Worm (Caenorhabditis elegans) whole organism, L1 larva: Measurements from ENCODE around the gene rgs-1.
A peak's percentile ranks its signal among the peaks of the same experiment; 100 is the strongest.

Experiments used
- C16A3.4 ChIP-seq: fragments of 150-350 bp; optimal IDR thresholded peaks from 2 replicates; lab custom pipeline; 2014; ENCODE audit warnings: missing biosample characterization, missing genetic modification characterization
- C34B4.2 ChIP-seq: sonication (generic microtip); optimal IDR thresholded peaks from 2 replicates; lab custom pipeline; 2017; ENCODE audit warnings: mild to moderate bottlenecking, missing genetic modification characterization, missing compliant biosample characterization
- alr-1 ChIP-seq: fragments of 200-800 bp; sonication (Bioruptor generic); optimal IDR thresholded peaks from 2 replicates; lab custom pipeline; 2018; ENCODE audit warnings: borderline replicate concordance, mild to moderate bottlenecking, missing genetic modification characterization, missing compliant biosample characterization
- ama-1 ChIP-seq: fragments of 150-350 bp; optimal IDR thresholded peaks from 2 replicates; lab custom pipeline; 2014
- ceh-82 ChIP-seq, 3 experiments: fragments of 150-350 bp in 1 of 3; sonication (generic microtip) in 2 of 3; optimal IDR thresholded peaks; 2 replicates each; lab custom pipeline; 2014 to 2017; ENCODE audit warnings: missing biosample characterization in 3 of 3, missing genetic modification characterization in 3 of 3
- ceh-88 ChIP-seq: fragments of 200-800 bp; sonication (Bioruptor generic); IDR thresholded peaks from 2 replicates; pipeline ENCODE4 v1.3.6; 2022; ENCODE audit warnings: missing genetic modification characterization, missing compliant biosample characterization
- ces-1 ChIP-seq: fragments of 150-350 bp; optimal IDR thresholded peaks from 2 replicates; lab custom pipeline; 2014; ENCODE audit warnings: missing biosample characterization, missing genetic modification reagents, missing genetic modification characterization
- dpl-1 ChIP-seq, 3 experiments: fragments of 150-350 bp in 2 of 3; sonication (generic microtip) in 1 of 3; optimal IDR thresholded peaks; 2 replicates each; lab custom pipeline; 2014 to 2017; ENCODE audit warnings: missing biosample characterization in 3 of 3, missing genetic modification characterization in 3 of 3, missing genetic modification reagents in 3 of 3
- dsc-1 ChIP-seq: sonication (generic microtip); optimal IDR thresholded peaks from 2 replicates; lab custom pipeline; 2016; ENCODE audit warnings: mild to moderate bottlenecking, missing genetic modification characterization, missing compliant biosample characterization
- efl-1 ChIP-seq, 4 experiments: fragments of 150-350 bp; optimal IDR thresholded peaks in 3 of 4; peaks in 1 of 4; 1 replicate in 1 of 4; 2 replicates in 3 of 4; lab custom pipeline; 2014; ENCODE audit warnings: missing biosample characterization in 2 of 4, missing genetic modification characterization in 2 of 4, missing genetic modification reagents in 2 of 4
- elt-3 ChIP-seq, 6 experiments: fragments of 150-350 bp in 1 of 6; sonication (generic microtip); optimal IDR thresholded peaks; 2 replicates each; lab custom pipeline; 2017 to 2018; ENCODE audit warnings: missing biosample characterization in 6 of 6, missing genetic modification characterization in 6 of 6, inconsistent platforms in 1 of 6
- ets-5 ChIP-seq: fragments of 200-800 bp; sonication (Bioruptor generic); IDR thresholded peaks from 2 replicates; pipeline ENCODE4 v1.3.6; 2022; ENCODE audit warnings: missing genetic modification characterization, missing compliant biosample characterization
- grh-1 ChIP-seq: fragments of 200-800 bp; sonication (Bioruptor generic); IDR thresholded peaks from 2 replicates; pipeline ENCODE4 v1.3.6; 2022; ENCODE audit warnings: missing genetic modification reagents, missing genetic modification characterization, missing compliant biosample characterization
- isw-1 ChIP-seq: fragments of 200-800 bp; sonication (Bioruptor generic); IDR thresholded peaks from 2 replicates; pipeline ENCODE4 v1.3.6; 2022; ENCODE audit warnings: missing genetic modification characterization, missing compliant biosample characterization
- lir-3 ChIP-seq: sonication (generic microtip); optimal IDR thresholded peaks from 2 replicates; lab custom pipeline; 2016; ENCODE audit warnings: mild to moderate bottlenecking, missing genetic modification characterization, moderate library complexity, missing compliant biosample characterization; ENCODE audit not compliant: poor library complexity
- mef-2 ChIP-seq: fragments of 150-350 bp; optimal IDR thresholded peaks from 2 replicates; lab custom pipeline; 2014; ENCODE audit warnings: missing biosample characterization, missing genetic modification characterization
- mep-1 ChIP-seq: fragments of 150-350 bp; optimal IDR thresholded peaks from 2 replicates; lab custom pipeline; 2014; ENCODE audit warnings: missing biosample characterization, missing genetic modification characterization
- nhr-11 ChIP-seq: fragments of 150-350 bp; optimal IDR thresholded peaks from 2 replicates; lab custom pipeline; 2014; ENCODE audit warnings: missing biosample characterization, missing genetic modification characterization
- nhr-237 ChIP-seq: fragments of 150-350 bp; optimal IDR thresholded peaks from 2 replicates; lab custom pipeline; 2014; ENCODE audit warnings: missing biosample characterization, missing genetic modification characterization
- nhr-47 ChIP-seq: sonication (generic microtip); optimal IDR thresholded peaks from 2 replicates; lab custom pipeline; 2016; ENCODE audit warnings: mild to moderate bottlenecking, missing genetic modification characterization, moderate library complexity, missing compliant biosample characterization
- nhr-71 ChIP-seq: sonication (generic microtip); optimal IDR thresholded peaks from 2 replicates; lab custom pipeline; 2016; ENCODE audit warnings: mild to moderate bottlenecking, missing genetic modification characterization, moderate library complexity, missing compliant biosample characterization
- nhr-76 ChIP-seq: sonication (generic microtip); optimal IDR thresholded peaks from 2 replicates; lab custom pipeline; 2017; ENCODE audit warnings: missing biosample characterization, missing genetic modification characterization
- nhr-77 ChIP-seq: fragments of 150-350 bp; optimal IDR thresholded peaks from 2 replicates; lab custom pipeline; 2014; ENCODE audit warnings: missing biosample characterization, missing genetic modification characterization
- nhr-85 ChIP-seq: sonication (generic microtip); peaks from one replicate; lab custom pipeline; 2016; ENCODE audit warnings: missing genetic modification characterization, inconsistent platforms, missing compliant biosample characterization
- nhr-90 ChIP-seq: sonication (generic microtip); optimal IDR thresholded peaks from 2 replicates; lab custom pipeline; 2016; ENCODE audit warnings: mild to moderate bottlenecking, missing genetic modification characterization, missing compliant biosample characterization; ENCODE audit not compliant: poor library complexity
- rnt-1 ChIP-seq: sonication (generic microtip); optimal IDR thresholded peaks from 2 replicates; lab custom pipeline; 2016; ENCODE audit warnings: mild to moderate bottlenecking, missing genetic modification characterization, moderate library complexity, missing compliant biosample characterization
- skn-1 ChIP-seq: fragments of 150-350 bp; optimal IDR thresholded peaks from 2 replicates; lab custom pipeline; 2014; ENCODE audit warnings: missing biosample characterization, missing genetic modification characterization
- snpc-4 ChIP-seq: fragments of 150-350 bp; optimal IDR thresholded peaks from 2 replicates; lab custom pipeline; 2014; ENCODE audit warnings: missing biosample characterization, missing genetic modification characterization
- sup-37 ChIP-seq: fragments of 200-800 bp; sonication (Bioruptor generic); optimal IDR thresholded peaks from 2 replicates; lab custom pipeline; 2018; ENCODE audit warnings: mild to moderate bottlenecking, missing genetic modification characterization, missing compliant biosample characterization
- swsn-7 ChIP-seq: sonication (generic microtip); optimal IDR thresholded peaks from 2 replicates; lab custom pipeline; 2016; ENCODE audit warnings: missing genetic modification characterization, missing compliant biosample characterization
- tlp-1 ChIP-seq: fragments of 150-350 bp; optimal IDR thresholded peaks from 2 replicates; lab custom pipeline; 2014; ENCODE audit warnings: missing biosample characterization, missing genetic modification characterization
- unc-130 ChIP-seq: fragments of 150-350 bp; optimal IDR thresholded peaks from 2 replicates; lab custom pipeline; 2017; ENCODE audit warnings: missing biosample characterization, missing genetic modification characterization, inconsistent platforms
- unc-86 ChIP-seq: sonication (generic microtip); optimal IDR thresholded peaks from 2 replicates; lab custom pipeline; 2016; ENCODE audit warnings: missing genetic modification characterization, missing compliant biosample characterization
- unc-98 ChIP-seq: fragments of 200-800 bp; sonication (Bioruptor generic); IDR thresholded peaks from 2 replicates; pipeline ENCODE4 v1.3.6; 2022; ENCODE audit warnings: missing genetic modification characterization, missing compliant biosample characterization
- xbp-1 ChIP-seq: sonication (generic microtip); optimal IDR thresholded peaks from 2 replicates; lab custom pipeline; 2016; ENCODE audit warnings: missing genetic modification characterization, missing compliant biosample characterization
- ztf-11 ChIP-seq, 2 experiments: sonication (generic microtip); optimal IDR thresholded peaks; 2 replicates each; lab custom pipeline; 2016 to 2017; ENCODE audit warnings: missing genetic modification characterization in 2 of 2, missing biosample characterization in 1 of 2, missing compliant biosample characterization in 1 of 2

Gene rgs-1

DNA sequence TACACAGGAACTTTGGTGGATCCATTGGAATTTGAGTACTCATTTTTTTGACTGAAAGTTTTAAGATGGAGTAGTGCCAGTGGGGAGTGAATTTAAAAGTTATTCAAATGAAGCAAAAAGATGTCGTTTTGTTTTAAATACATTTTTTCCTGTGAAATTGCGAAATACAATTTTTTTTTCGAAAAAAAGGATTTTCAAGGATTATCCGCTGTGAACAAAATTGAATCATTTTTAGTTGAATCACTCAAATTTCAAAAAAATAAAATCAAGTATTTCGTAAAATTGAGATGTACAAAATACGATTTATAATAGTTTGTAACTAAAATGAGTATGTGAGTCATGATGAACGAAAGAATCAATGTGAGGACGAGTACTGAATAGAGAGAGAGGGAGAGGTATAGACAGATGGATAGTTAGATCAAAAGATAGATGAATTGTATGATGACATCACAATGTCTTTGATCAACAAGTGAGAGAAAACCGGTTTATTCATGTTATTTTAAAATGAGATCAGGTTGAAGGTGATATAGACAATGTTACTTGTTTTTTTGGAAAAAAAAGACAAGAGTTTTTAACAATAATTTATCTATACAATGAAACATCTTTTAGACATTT is 9.5 kb downstream of the rgs-1 start, which contains the start of gene C05B5.8 (continued):
- TF ChIP-seq lir-3 (tag; lab: Kevin White, UChicago), result peak; percentile 20
- TF ChIP-seq isw-1 (GFP tag; lab: Robert Waterston, UW), result no peak
- TF ChIP-seq dpl-1 (GFP tag; optimal IDR thresholded peaks at IDR 0.05; lab: Kevin White, UChicago), result peak in 2 of 3 experiments; percentile 8 to 10
- TF ChIP-seq efl-1 (optimal IDR thresholded peaks at IDR 0.05; lab: Kevin White, UChicago), result peak in 1 of 2 experiments; percentile 28
- peak in 1 of 2 experiments; percentile 59 for TF ChIP-seq efl-1 (GFP tag; optimal IDR thresholded peaks at IDR 0.05 in 1 of 2; lab: Kevin White, UChicago)
- peak in 3 of 6 experiments; percentile 31 to 58 (median 39) for TF ChIP-seq elt-3 (tag; optimal IDR thresholded peaks at IDR 0.05; lab: Kevin White, UChicago)
- TF ChIP-seq nhr-77 (tag; lab: Kevin White, UChicago), result no peak
- TF ChIP-seq ceh-88 (GFP tag; lab: Robert Waterston, UW), result no peak
- no peak for TF ChIP-seq dsc-1 (tag; lab: Kevin White, UChicago)
- no peak for TF ChIP-seq ceh-82 (tag; optimal IDR thresholded peaks at IDR 0.05; lab: Kevin White, UChicago)
- TF ChIP-seq nhr-11, result no peak
- no peak for TF ChIP-seq rnt-1
- no peak for TF ChIP-seq tlp-1 (tag; lab: Kevin White, UChicago)
- no peak for TF ChIP-seq swsn-7 (tag; lab: Kevin White, UChicago)
- no peak for TF ChIP-seq ces-1
- peak; percentile 57 for TF ChIP-seq nhr-90 (tag; lab: Kevin White, UChicago)

DNA sequence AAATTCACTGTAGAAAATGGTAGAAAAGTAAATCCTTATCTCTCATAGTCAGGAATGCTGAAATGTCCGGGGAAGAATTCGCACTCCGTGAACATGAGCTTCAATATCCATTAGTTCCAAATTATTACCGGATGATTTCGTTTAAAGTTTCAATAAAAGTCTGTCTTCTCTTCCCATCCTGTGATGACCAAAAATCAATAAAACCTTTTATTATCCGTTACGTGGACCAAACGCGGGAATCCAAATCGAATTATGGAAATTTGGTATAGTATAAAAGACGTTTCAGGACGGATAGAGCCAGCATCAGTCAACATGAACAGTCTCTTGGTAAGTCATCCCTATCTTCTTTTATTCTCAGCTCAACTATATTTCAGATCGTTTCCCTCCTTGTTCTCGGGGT is 12.1 kb downstream of the rgs-1 start, which contains the start of gene C05B5.11:
C05B5.11 (plus strand) TSS at position 301 of the 400 bp plus-strand sequence.
- TF ChIP-seq ets-5 (GFP tag; lab: Robert Waterston, UW) (no peak), C34B4.2 (tag; lab: Kevin White, UChicago) (no peak), elt-3 (tag; optimal IDR thresholded peaks at IDR 0.05; lab: Kevin White, UChicago) (no peak), xbp-1 (no peak)

DNA sequence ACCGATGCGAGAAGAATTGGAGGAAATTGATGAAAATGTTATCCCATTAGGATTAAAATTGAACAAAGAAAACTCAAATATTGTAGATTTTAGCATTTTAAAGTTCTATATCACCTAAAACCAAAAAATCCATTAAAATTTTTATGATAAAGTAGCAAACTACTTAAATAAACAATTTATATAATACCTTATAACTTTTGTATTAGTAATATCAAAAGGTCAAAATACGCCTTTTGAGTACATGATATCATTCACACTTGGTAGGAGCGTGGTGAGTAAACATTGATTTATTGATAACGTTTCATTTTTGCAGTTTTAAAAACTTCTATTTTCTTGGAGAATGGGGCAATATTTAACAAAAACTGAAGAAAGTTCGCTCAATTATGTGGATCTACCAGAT is 15.3 kb downstream of the rgs-1 start, which contains the start of gene C05B5.5:
C05B5.5 (plus strand) TSS at position 301 of the 400 bp plus-strand sequence.
- TF ChIP-seq skn-1 (tag; lab: Kevin White, UChicago), result no peak
- TF ChIP-seq mep-1 (tag; lab: Kevin White, UChicago), result no peak
- no peak for TF ChIP-seq C16A3.4 (tag; lab: Kevin White, UChicago)
- TF ChIP-seq ama-1 (lab: Kevin White, UChicago), result no peak
- TF ChIP-seq dsc-1 (tag; lab: Kevin White, UChicago), result no peak
- TF ChIP-seq nhr-71, result no peak
- no peak for TF ChIP-seq unc-130 (tag; lab: Kevin White, UChicago)
- no peak for TF ChIP-seq alr-1 (tag; lab: Kevin White, UChicago)
- TF ChIP-seq snpc-4 (tag; lab: Kevin White, UChicago), result no peak
- TF ChIP-seq sup-37, result no peak
- no peak for TF ChIP-seq nhr-47
- TF ChIP-seq unc-98 (GFP tag; lab: Robert Waterston, UW), result no peak
- no peak for TF ChIP-seq nhr-237 (tag; lab: Kevin White, UChicago)
- TF ChIP-seq nhr-76, result no peak
- no peak for TF ChIP-seq ztf-11 (tag; optimal IDR thresholded peaks at IDR 0.05; lab: Kevin White, UChicago)

- TF ChIP-seq unc-86 (tag; lab: Kevin White, UChicago) (no peak), nhr-77 (tag; lab: Kevin White, UChicago) (no peak), elt-3 (tag; optimal IDR thresholded peaks at IDR 0.05; lab: Kevin White, UChicago) (no peak)
These were observed 15.9 kb downstream of the rgs-1 start, which contains the start of gene C05B5.2 for ce11 chrIII:10000428-10000827. Gene C05B5.2, minus strand, starts transcription at chrIII:10000528.

ce11 chrIII:9999235-9999634 is 17.1 kb downstream of the rgs-1 start, which contains the start of gene C05B5.17:
Gene C05B5.17, minus strand, starts transcription at chrIII:9999335.
- TF ChIP-seq grh-1 (GFP tag; lab: Robert Waterston, UW) (no peak), mef-2 (tag; lab: Kevin White, UChicago) (no peak), nhr-90 (tag; lab: Kevin White, UChicago) (no peak), C16A3.4 (tag; lab: Kevin White, UChicago) (no peak), nhr-85 (tag; lab: Kevin White, UChicago) (no peak), nhr-77 (tag; lab: Kevin White, UChicago) (no peak), dpl-1 (GFP tag; optimal IDR thresholded peaks at IDR 0.05; lab: Kevin White, UChicago) (no peak), nhr-71 (no peak)
